Worm (Caenorhabditis elegans) whole organism, L4 larva: ENCODE measurements around the gene rpoa-49.

Source experiments
- D1046.2 ChIP-seq: fragments of 200-800 bp; sonication (Bioruptor generic); IDR thresholded peaks from 2 replicates; pipeline ENCODE4 v1.3.6; 2022; ENCODE audit warnings: missing genetic modification characterization, missing compliant biosample characterization
- F49E8.2 ChIP-seq: sonication (generic microtip); optimal IDR thresholded peaks from 2 replicates; lab custom pipeline; 2016; ENCODE audit warnings: missing compliant biosample characterization, mild to moderate bottlenecking, missing genetic modification characterization, borderline replicate concordance
- T20F7.1 ChIP-seq: fragments of 200-800 bp; sonication (Bioruptor generic); optimal IDR thresholded peaks from 2 replicates; lab custom pipeline; 2018; ENCODE audit warnings: mild to moderate bottlenecking, missing genetic modification characterization, missing compliant biosample characterization
- T26A8.4 ChIP-seq: fragments of 200-800 bp; sonication (Bioruptor generic); IDR thresholded peaks from 2 replicates; pipeline ENCODE4 v1.3.6; 2022; ENCODE audit warnings: missing genetic modification characterization, missing compliant biosample characterization
- Y48G9A.11 ChIP-seq: fragments of 200-800 bp; sonication (Bioruptor generic); IDR thresholded peaks from 2 replicates; pipeline ENCODE4 v1.3.6; 2022; ENCODE audit warnings: missing genetic modification reagents, missing genetic modification characterization, missing compliant biosample characterization
- Y75B8A.6 ChIP-seq: fragments of 200-800 bp; sonication (Bioruptor generic); IDR thresholded peaks from 2 replicates; pipeline ENCODE4 v1.3.6; 2022; ENCODE audit warnings: missing genetic modification reagents, missing genetic modification characterization, missing compliant biosample characterization
- aha-1 ChIP-seq: fragments of 150-350 bp; peaks from one replicate; lab custom pipeline; 2014; ENCODE audit warnings: missing biosample characterization, missing genetic modification characterization
- ama-1 ChIP-seq: fragments of 150-350 bp; optimal IDR thresholded peaks from 2 replicates; lab custom pipeline; 2014; ENCODE audit warnings: inconsistent platforms, mixed read lengths
- arid-1 ChIP-seq: fragments of 200-800 bp; sonication (Bioruptor generic); conservative IDR thresholded peaks from 2 replicates; pipeline ENCODE4 v1.3.6; 2022; ENCODE audit warnings: missing genetic modification reagents, missing genetic modification characterization, missing compliant biosample characterization
- ceh-20 ChIP-seq: fragments of 200-800 bp; sonication (Bioruptor generic); IDR thresholded peaks from 2 replicates; pipeline ENCODE4 v1.3.6; 2022; ENCODE audit warnings: missing genetic modification reagents, missing genetic modification characterization, missing compliant biosample characterization
- ceh-44 ChIP-seq: fragments of 200-800 bp; sonication (Bioruptor generic); IDR thresholded peaks from 2 replicates; pipeline ENCODE4 v1.3.6; 2022; ENCODE audit warnings: missing genetic modification reagents, missing genetic modification characterization, missing compliant biosample characterization
- cey-2 ChIP-seq: sonication (generic microtip); optimal IDR thresholded peaks from 3 replicates; lab custom pipeline; 2017; ENCODE audit warnings: missing genetic modification characterization, mild to moderate bottlenecking, missing compliant biosample characterization, antibody characterized with exemption, borderline replicate concordance; ENCODE audit not compliant: insufficient read depth
- daf-12 ChIP-seq: fragments of 150-350 bp; optimal IDR thresholded peaks from 2 replicates; lab custom pipeline; 2014; ENCODE audit warnings: missing biosample characterization, missing genetic modification reagents, missing genetic modification characterization
- daf-16 ChIP-seq, 3 experiments: sonication (generic microtip); optimal IDR thresholded peaks; 2 replicates each; lab custom pipeline; 2016 to 2017; ENCODE audit warnings: missing genetic modification characterization in 3 of 3, missing genetic modification reagents in 3 of 3, mild to moderate bottlenecking in 2 of 3, missing compliant biosample characterization in 2 of 3, missing biosample characterization in 1 of 3, moderate library complexity in 1 of 3
- dmd-6 ChIP-seq: fragments of 200-800 bp; sonication (Bioruptor generic); IDR thresholded peaks from 2 replicates; pipeline ENCODE4 v1.3.6; 2022; ENCODE audit warnings: missing genetic modification reagents, missing genetic modification characterization, missing compliant biosample characterization
- dmd-8 ChIP-seq: fragments of 200-800 bp; sonication (Bioruptor generic); IDR thresholded peaks from 2 replicates; pipeline ENCODE4 v1.3.6; 2022; ENCODE audit warnings: missing genetic modification characterization, missing compliant biosample characterization
- dpl-1 ChIP-seq: fragments of 150-350 bp; optimal IDR thresholded peaks from 2 replicates; lab custom pipeline; 2014; ENCODE audit warnings: missing biosample characterization, missing genetic modification reagents, missing genetic modification characterization
- duxl-1 ChIP-seq: sonication (generic microtip); optimal IDR thresholded peaks from 2 replicates; lab custom pipeline; 2016; ENCODE audit warnings: mild to moderate bottlenecking, missing genetic modification characterization, moderate library complexity, missing compliant biosample characterization; ENCODE audit not compliant: poor library complexity
- dve-1 ChIP-seq: sonication (generic microtip); optimal IDR thresholded peaks from 2 replicates; lab custom pipeline; 2017; ENCODE audit warnings: antibody characterized with exemption, mild to moderate bottlenecking, missing genetic modification characterization, missing compliant biosample characterization; ENCODE audit not compliant: insufficient read depth
- fkh-10 ChIP-seq: fragments of 150-350 bp; optimal IDR thresholded peaks from 2 replicates; lab custom pipeline; 2014; ENCODE audit warnings: missing biosample characterization, missing genetic modification reagents, missing genetic modification characterization
- fos-1 ChIP-seq: fragments of 150-350 bp; optimal IDR thresholded peaks from 2 replicates; lab custom pipeline; 2014; ENCODE audit warnings: missing biosample characterization, missing genetic modification characterization
- gei-8 ChIP-seq: fragments of 200-800 bp; sonication (Bioruptor generic); optimal IDR thresholded peaks from 2 replicates; lab custom pipeline; 2018; ENCODE audit warnings: mild to moderate bottlenecking, missing genetic modification characterization, missing compliant biosample characterization
- hif-1 ChIP-seq, 2 experiments: sonication (generic microtip); optimal IDR thresholded peaks; 2 replicates each; lab custom pipeline; 2016 to 2017; ENCODE audit warnings: missing compliant biosample characterization in 2 of 2, missing genetic modification characterization in 2 of 2, missing genetic modification reagents in 2 of 2, missing genotype in 2 of 2, mild to moderate bottlenecking in 1 of 2
- hlh-11 ChIP-seq: fragments of 200-800 bp; sonication (Bioruptor generic); optimal IDR thresholded peaks from 2 replicates; lab custom pipeline; 2018; ENCODE audit warnings: mild to moderate bottlenecking, missing genetic modification characterization, missing compliant biosample characterization
- hmg-1.1 ChIP-seq: fragments of 200-800 bp; sonication (Bioruptor generic); IDR thresholded peaks from 2 replicates; pipeline ENCODE4 v1.3.6; 2022; ENCODE audit warnings: missing genetic modification reagents, missing genetic modification characterization, missing compliant biosample characterization
- lin-13 ChIP-seq: fragments of 150-350 bp; optimal IDR thresholded peaks from 2 replicates; lab custom pipeline; 2014; ENCODE audit warnings: missing biosample characterization, missing genetic modification reagents, missing genetic modification characterization
- lin-38 ChIP-seq: fragments of 200-800 bp; sonication (Bioruptor generic); IDR thresholded peaks from 2 replicates; pipeline ENCODE4 v1.3.6; 2022; ENCODE audit warnings: missing genetic modification reagents, missing genetic modification characterization, missing compliant biosample characterization
- lsy-2 ChIP-seq, 2 experiments: fragments of 150-350 bp in 1 of 2; sonication (generic microtip) in 1 of 2; optimal IDR thresholded peaks; 2 replicates each; lab custom pipeline; 2014 to 2017; ENCODE audit warnings: missing biosample characterization in 2 of 2, missing genetic modification characterization in 2 of 2
- madf-5 ChIP-seq, 2 experiments: fragments of 200-800 bp; sonication (Bioruptor generic); IDR thresholded peaks; 2 replicates each; pipeline ENCODE4 v1.3.6; 2022; ENCODE audit warnings: missing compliant biosample characterization in 2 of 2, missing genetic modification characterization in 2 of 2
- mdt-29 ChIP-seq: fragments of 200-800 bp; sonication (Bioruptor generic); IDR thresholded peaks from 2 replicates; pipeline ENCODE4 v1.3.6; 2022; ENCODE audit warnings: missing genetic modification reagents, missing genetic modification characterization, missing compliant biosample characterization
- mep-1 ChIP-seq: fragments of 150-350 bp; sonication (generic microtip); optimal IDR thresholded peaks from 3 replicates; lab custom pipeline; 2014; ENCODE audit warnings: missing biosample characterization, missing genetic modification characterization
- mes-2 ChIP-seq: sonication (generic microtip); optimal IDR thresholded peaks from 2 replicates; lab custom pipeline; 2016; ENCODE audit warnings: missing genotype, mild to moderate bottlenecking, missing genetic modification characterization, missing compliant biosample characterization; ENCODE audit not compliant: poor library complexity, severe bottlenecking
- mxl-3 ChIP-seq: fragments of 200-800 bp; sonication (Bioruptor generic); optimal IDR thresholded peaks from 2 replicates; lab custom pipeline; 2018; ENCODE audit warnings: mild to moderate bottlenecking, missing genetic modification characterization, missing compliant biosample characterization
- nhr-10 ChIP-seq: fragments of 150-350 bp; optimal IDR thresholded peaks from 2 replicates; lab custom pipeline; 2014; ENCODE audit warnings: missing biosample characterization, missing genetic modification characterization
- nhr-102 ChIP-seq: sonication (generic microtip); optimal IDR thresholded peaks from 2 replicates; lab custom pipeline; 2016; ENCODE audit warnings: mild to moderate bottlenecking, missing genetic modification characterization, moderate library complexity, missing compliant biosample characterization
- nhr-11 ChIP-seq: fragments of 150-350 bp; optimal IDR thresholded peaks from 2 replicates; lab custom pipeline; 2014; ENCODE audit warnings: missing biosample characterization, missing genetic modification characterization
- pha-4 ChIP-seq, 2 experiments: fragments of 150-350 bp in 1 of 2; fragments of 200-800 bp in 1 of 2; sonication (Bioruptor generic) in 1 of 2; IDR thresholded peaks in 1 of 2; optimal IDR thresholded peaks in 1 of 2; 2 replicates each; pipeline versions ENCODE4 v1.3.6 to Lab custom; 2014 to 2022; ENCODE audit warnings: missing genetic modification characterization in 2 of 2, missing genetic modification reagents in 2 of 2, missing biosample characterization in 1 of 2, missing compliant biosample characterization in 1 of 2
- rbr-2 ChIP-seq: sonication (generic microtip); optimal IDR thresholded peaks from 2 replicates; lab custom pipeline; 2016; ENCODE audit warnings: missing genotype, missing genetic modification characterization, missing compliant biosample characterization
- snpc-4 ChIP-seq: fragments of 150-350 bp; optimal IDR thresholded peaks from 2 replicates; lab custom pipeline; 2014; ENCODE audit warnings: missing biosample characterization, missing genetic modification characterization
- spr-1 ChIP-seq: sonication (generic microtip); optimal IDR thresholded peaks from 2 replicates; lab custom pipeline; 2016; ENCODE audit warnings: mild to moderate bottlenecking, missing genetic modification characterization, missing compliant biosample characterization
- tra-1 ChIP-seq: fragments of 200-800 bp; sonication (Bioruptor generic); IDR thresholded peaks from 2 replicates; pipeline ENCODE4 v1.3.6; 2022; ENCODE audit warnings: missing genetic modification reagents, missing genetic modification characterization, missing compliant biosample characterization
- unc-130 ChIP-seq: sonication (generic microtip); optimal IDR thresholded peaks from 2 replicates; lab custom pipeline; 2016; ENCODE audit warnings: missing genetic modification reagents, missing genetic modification characterization, missing compliant biosample characterization
- unc-39 ChIP-seq: sonication (generic microtip); optimal IDR thresholded peaks from 2 replicates; lab custom pipeline; 2017; ENCODE audit warnings: missing biosample characterization, missing genetic modification characterization
- zag-1 ChIP-seq: fragments of 150-350 bp; optimal IDR thresholded peaks from 2 replicates; lab custom pipeline; 2014; ENCODE audit warnings: missing biosample characterization, missing genetic modification characterization
- zfp-2 ChIP-seq: sonication (generic microtip); optimal IDR thresholded peaks from 2 replicates; lab custom pipeline; 2016; ENCODE audit warnings: mild to moderate bottlenecking, missing genetic modification characterization, missing compliant biosample characterization
- zfp-3 ChIP-seq: fragments of 200-800 bp; sonication (Bioruptor generic); conservative IDR thresholded peaks from 2 replicates; pipeline ENCODE4 v1.3.6; 2022; ENCODE audit warnings: missing genetic modification reagents, missing genetic modification characterization, missing compliant biosample characterization
- ztf-7 ChIP-seq: fragments of 150-350 bp; optimal IDR thresholded peaks from 2 replicates; lab custom pipeline; 2014; ENCODE audit warnings: missing biosample characterization, missing genetic modification characterization

The rpoa-49 gene

DNA sequence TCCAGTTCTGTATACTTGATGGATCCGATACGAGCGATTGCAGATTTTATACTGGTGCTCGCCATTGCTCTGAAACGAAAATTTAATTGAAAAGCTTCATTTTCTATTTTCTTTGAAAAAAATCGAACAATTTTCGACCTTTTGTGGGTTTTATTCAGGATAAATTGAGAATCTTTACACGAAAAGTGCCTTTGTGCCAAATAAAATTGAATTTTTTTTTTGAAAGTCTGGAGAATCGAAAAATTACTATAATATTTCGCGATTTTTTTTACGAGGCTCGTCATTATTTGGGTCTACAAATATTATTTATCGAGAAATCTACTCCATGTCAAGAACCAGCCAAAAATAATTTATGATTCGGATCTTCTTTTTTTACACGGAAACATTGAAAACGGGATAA lies 2.9 kb upstream of the rpoa-49 start, which contains the start of gene F23F1.10:
TSS of gene F23F1.10 (minus strand) at position 69 of the 400 bp plus-strand sequence.
- TF ChIP-seq lin-38 (GFP tag; lab: Robert Waterston, UW) (peak; percentile 58), mdt-29 (GFP tag; lab: Robert Waterston, UW) (no peak), gei-8 (GFP tag; lab: Kevin White, UChicago) (no peak), spr-1 (tag; lab: Kevin White, UChicago) (no peak), nhr-102 (tag; lab: Kevin White, UChicago) (peak; percentile 13), T20F7.1 (peak; percentile 14), pha-4 (GFP tag; IDR thresholded peaks at IDR 0.05; lab: Robert Waterston, UW) (peak; percentile 35; the same call in 1 of the 2 replicates), pha-4 (tag; optimal IDR thresholded peaks at IDR 0.05; lab: Kevin White, UChicago) (no peak)

ce11 chrII:43640-44039 lies 1.2 kb upstream of the rpoa-49 start, which contains the start of gene nfyc-1:
TSS of gene nfyc-1 (plus strand) at chrII:43907.
- TF ChIP-seq dmd-8 (GFP tag; lab: Robert Waterston, UW) (no peak), T26A8.4 (GFP tag; lab: Robert Waterston, UW) (no peak), hif-1 (tag; optimal IDR thresholded peaks at IDR 0.05; lab: Kevin White, UChicago) (peak in 1 of 2 experiments; percentile 5), unc-130 (GFP tag; lab: Kevin White, UChicago) (no peak), aha-1 (tag; lab: Kevin White, UChicago) (no peak), lsy-2 (tag; optimal IDR thresholded peaks at IDR 0.05; lab: Kevin White, UChicago) (peak in 1 of 2 experiments; percentile 83), zfp-2 (tag; lab: Kevin White, UChicago) (no peak), F49E8.2 (tag; lab: Kevin White, UChicago) (no peak), dmd-6 (no peak), unc-39 (no peak), Y48G9A.11 (no peak), lin-38 (GFP tag; lab: Robert Waterston, UW) (peak; percentile 89), cey-2 (tag; lab: Kevin White, UChicago) (no peak), rbr-2 (tag; lab: Kevin White, UChicago) (peak; percentile 7), daf-12 (tag; lab: Kevin White, UChicago) (no peak), D1046.2 (GFP tag; lab: Robert Waterston, UW) (no peak), mes-2 (tag; lab: Kevin White, UChicago) (peak; percentile 84), fos-1 (tag; lab: Kevin White, UChicago) (no peak), hlh-11 (tag; lab: Kevin White, UChicago) (no peak), tra-1 (GFP tag; lab: Robert Waterston, UW) (no peak), madf-5 (GFP tag; IDR thresholded peaks at IDR 0.05; lab: Robert Waterston, UW) (no peak), dve-1 (tag; lab: Kevin White, UChicago) (peak; percentile 60), dpl-1 (GFP tag; lab: Kevin White, UChicago) (peak; percentile 66), arid-1 (GFP tag; lab: Robert Waterston, UW) (0 out of 2 replicates have a peak, but pooled peaks have one; percentile 34), snpc-4 (tag; lab: Kevin White, UChicago) (no peak), mep-1 (peak; percentile 47), Y75B8A.6 (no peak), ztf-7 (tag; lab: Kevin White, UChicago) (peak; percentile 0), nhr-10 (no peak), hmg-1.1 (GFP tag; lab: Robert Waterston, UW) (peak; percentile 52; the same call in 1 of the 2 replicates), daf-16 (GFP tag; optimal IDR thresholded peaks at IDR 0.05; lab: Kevin White, UChicago) (no peak), daf-16 (tag; optimal IDR thresholded peaks at IDR 0.05; lab: Kevin White, UChicago) (peak; percentile 35), duxl-1 (tag; lab: Kevin White, UChicago) (peak; percentile 7), lin-13 (GFP tag; lab: Kevin White, UChicago) (peak; percentile 63), fkh-10 (GFP tag; lab: Kevin White, UChicago) (peak; percentile 20), pha-4 (GFP tag; IDR thresholded peaks at IDR 0.05; lab: Robert Waterston, UW) (no peak), pha-4 (tag; optimal IDR thresholded peaks at IDR 0.05; lab: Kevin White, UChicago) (no peak), nhr-11 (no peak), ceh-20 (GFP tag; lab: Robert Waterston, UW) (no peak), zag-1 (tag; lab: Kevin White, UChicago) (no peak), mxl-3 (GFP tag; lab: Kevin White, UChicago) (no peak), ceh-44 (GFP tag; lab: Robert Waterston, UW) (no peak), zfp-3 (GFP tag; lab: Robert Waterston, UW) (no peak), ama-1 (lab: Kevin White, UChicago) (peak; percentile 22)
